Worm (Caenorhabditis elegans) whole organism, L4 larva: ENCODE data around the gene T04A8.18.

Experiments
- D1046.2 ChIP-seq: fragments of 200-800 bp; sonication (Bioruptor generic); IDR thresholded peaks from 2 replicates; pipeline ENCODE4 v1.3.6; 2022; ENCODE audit warnings: missing genetic modification characterization, missing compliant biosample characterization
- F10B5.3 ChIP-seq: sonication (generic microtip); optimal IDR thresholded peaks from 2 replicates; lab custom pipeline; 2016; ENCODE audit warnings: mild to moderate bottlenecking, missing genetic modification characterization, missing compliant biosample characterization
- F26F4.8 ChIP-seq: fragments of 200-800 bp; sonication (Bioruptor generic); conservative IDR thresholded peaks from 2 replicates; pipeline ENCODE4 v1.3.6; 2022; ENCODE audit warnings: missing genetic modification characterization, missing compliant biosample characterization
- F37D6.2 ChIP-seq: sonication (generic microtip); optimal IDR thresholded peaks from 2 replicates; lab custom pipeline; 2016; ENCODE audit warnings: mild to moderate bottlenecking, missing genetic modification characterization, missing compliant biosample characterization
- F44E2.7 ChIP-seq: fragments of 200-800 bp; sonication (Bioruptor generic); IDR thresholded peaks from 2 replicates; pipeline ENCODE4 v2.1.2; 2022; ENCODE audit warnings: missing genetic modification characterization, missing compliant biosample characterization
- Y5F2A.4 ChIP-seq: fragments of 200-800 bp; sonication (Bioruptor generic); optimal IDR thresholded peaks from 2 replicates; lab custom pipeline; 2018; ENCODE audit warnings: mild to moderate bottlenecking, missing genetic modification characterization, missing compliant biosample characterization
- ZK546.5 ChIP-seq, 2 experiments: sonication (generic microtip); optimal IDR thresholded peaks; 2 replicates each; lab custom pipeline; 2017; ENCODE audit warnings: missing biosample characterization in 2 of 2, missing genetic modification characterization in 2 of 2
- aha-1 ChIP-seq: fragments of 150-350 bp; peaks from one replicate; lab custom pipeline; 2014; ENCODE audit warnings: missing biosample characterization, missing genetic modification characterization
- aly-2 ChIP-seq: sonication (generic microtip); optimal IDR thresholded peaks from 2 replicates; lab custom pipeline; 2018; ENCODE audit warnings: missing biosample characterization, missing genetic modification characterization
- ama-1 ChIP-seq: fragments of 150-350 bp; optimal IDR thresholded peaks from 2 replicates; lab custom pipeline; 2014; ENCODE audit warnings: inconsistent platforms, mixed read lengths
- arid-1 ChIP-seq: fragments of 200-800 bp; sonication (Bioruptor generic); conservative IDR thresholded peaks from 2 replicates; pipeline ENCODE4 v1.3.6; 2022; ENCODE audit warnings: missing genetic modification reagents, missing genetic modification characterization, missing compliant biosample characterization
- ceh-44 ChIP-seq: fragments of 200-800 bp; sonication (Bioruptor generic); IDR thresholded peaks from 2 replicates; pipeline ENCODE4 v1.3.6; 2022; ENCODE audit warnings: missing genetic modification reagents, missing genetic modification characterization, missing compliant biosample characterization
- ceh-62 ChIP-seq: sonication (generic microtip); optimal IDR thresholded peaks from 2 replicates; lab custom pipeline; 2017; ENCODE audit warnings: missing biosample characterization, missing genetic modification characterization
- ctbp-1 ChIP-seq: fragments of 200-800 bp; sonication (Bioruptor generic); IDR thresholded peaks from 2 replicates; pipeline ENCODE4 v1.3.6; 2022; ENCODE audit warnings: missing genetic modification reagents, missing genetic modification characterization, missing compliant biosample characterization
- daf-19 ChIP-seq: fragments of 200-800 bp; sonication (Bioruptor generic); conservative IDR thresholded peaks from 2 replicates; pipeline ENCODE4 v1.3.6; 2022; ENCODE audit warnings: missing genetic modification characterization, missing compliant biosample characterization
- daf-8 ChIP-seq: fragments of 200-800 bp; sonication (Bioruptor generic); IDR thresholded peaks from 2 replicates; pipeline ENCODE4 v1.3.6; 2022; ENCODE audit warnings: missing genetic modification characterization, missing compliant biosample characterization
- dmd-8 ChIP-seq: fragments of 200-800 bp; sonication (Bioruptor generic); IDR thresholded peaks from 2 replicates; pipeline ENCODE4 v1.3.6; 2022; ENCODE audit warnings: missing genetic modification characterization, missing compliant biosample characterization
- fkh-10 ChIP-seq: fragments of 150-350 bp; optimal IDR thresholded peaks from 2 replicates; lab custom pipeline; 2014; ENCODE audit warnings: missing biosample characterization, missing genetic modification reagents, missing genetic modification characterization
- hif-1 ChIP-seq, 2 experiments: sonication (generic microtip); optimal IDR thresholded peaks; 2 replicates each; lab custom pipeline; 2016 to 2017; ENCODE audit warnings: missing compliant biosample characterization in 2 of 2, missing genetic modification characterization in 2 of 2, missing genetic modification reagents in 2 of 2, missing genotype in 2 of 2, mild to moderate bottlenecking in 1 of 2
- hlh-30 ChIP-seq: sonication (generic microtip); optimal IDR thresholded peaks from 2 replicates; lab custom pipeline; 2017; ENCODE audit warnings: antibody characterized with exemption, mild to moderate bottlenecking, missing genetic modification characterization, missing compliant biosample characterization; ENCODE audit not compliant: insufficient read depth
- hmg-1.1 ChIP-seq: fragments of 200-800 bp; sonication (Bioruptor generic); IDR thresholded peaks from 2 replicates; pipeline ENCODE4 v1.3.6; 2022; ENCODE audit warnings: missing genetic modification reagents, missing genetic modification characterization, missing compliant biosample characterization
- lin-1 ChIP-seq: fragments of 200-800 bp; sonication (Bioruptor generic); IDR thresholded peaks from 2 replicates; pipeline ENCODE4 v1.3.6; 2022; ENCODE audit warnings: missing genetic modification reagents, missing genetic modification characterization, missing compliant biosample characterization
- lin-38 ChIP-seq: fragments of 200-800 bp; sonication (Bioruptor generic); IDR thresholded peaks from 2 replicates; pipeline ENCODE4 v1.3.6; 2022; ENCODE audit warnings: missing genetic modification reagents, missing genetic modification characterization, missing compliant biosample characterization
- lin-39 ChIP-seq: fragments of 150-350 bp; optimal IDR thresholded peaks from 2 replicates; lab custom pipeline; 2014; ENCODE audit warnings: missing biosample characterization, missing genetic modification reagents, missing genetic modification characterization
- lir-3 ChIP-seq: sonication (generic microtip); optimal IDR thresholded peaks from 2 replicates; lab custom pipeline; 2016; ENCODE audit warnings: mild to moderate bottlenecking, missing genetic modification characterization, missing compliant biosample characterization
- lsy-2 ChIP-seq, 2 experiments: fragments of 150-350 bp in 1 of 2; sonication (generic microtip) in 1 of 2; optimal IDR thresholded peaks; 2 replicates each; lab custom pipeline; 2014 to 2017; ENCODE audit warnings: missing biosample characterization in 2 of 2, missing genetic modification characterization in 2 of 2
- madf-5 ChIP-seq, 2 experiments: fragments of 200-800 bp; sonication (Bioruptor generic); IDR thresholded peaks; 2 replicates each; pipeline ENCODE4 v1.3.6; 2022; ENCODE audit warnings: missing compliant biosample characterization in 2 of 2, missing genetic modification characterization in 2 of 2
- madf-9 ChIP-seq: fragments of 200-800 bp; sonication (Bioruptor generic); conservative IDR thresholded peaks from 2 replicates; pipeline ENCODE4 v1.3.6; 2022; ENCODE audit warnings: missing genetic modification reagents, missing genetic modification characterization, missing compliant biosample characterization
- mep-1 ChIP-seq: fragments of 150-350 bp; sonication (generic microtip); optimal IDR thresholded peaks from 3 replicates; lab custom pipeline; 2014; ENCODE audit warnings: missing biosample characterization, missing genetic modification characterization
- mes-2 ChIP-seq: sonication (generic microtip); optimal IDR thresholded peaks from 2 replicates; lab custom pipeline; 2016; ENCODE audit warnings: missing genotype, mild to moderate bottlenecking, missing genetic modification characterization, missing compliant biosample characterization; ENCODE audit not compliant: poor library complexity, severe bottlenecking
- mxl-2 ChIP-seq: fragments of 200-800 bp; sonication (Bioruptor generic); conservative IDR thresholded peaks from 2 replicates; pipeline ENCODE4 v1.3.6; 2022; ENCODE audit warnings: missing genetic modification reagents, missing genetic modification characterization, missing compliant biosample characterization
- mxl-3 ChIP-seq: fragments of 200-800 bp; sonication (Bioruptor generic); optimal IDR thresholded peaks from 2 replicates; lab custom pipeline; 2018; ENCODE audit warnings: mild to moderate bottlenecking, missing genetic modification characterization, missing compliant biosample characterization
- nhr-102 ChIP-seq: sonication (generic microtip); optimal IDR thresholded peaks from 2 replicates; lab custom pipeline; 2016; ENCODE audit warnings: mild to moderate bottlenecking, missing genetic modification characterization, moderate library complexity, missing compliant biosample characterization
- nhr-11 ChIP-seq: fragments of 150-350 bp; optimal IDR thresholded peaks from 2 replicates; lab custom pipeline; 2014; ENCODE audit warnings: missing biosample characterization, missing genetic modification characterization
- nhr-111 ChIP-seq: fragments of 200-800 bp; sonication (Bioruptor generic); optimal IDR thresholded peaks from 2 replicates; lab custom pipeline; 2018; ENCODE audit warnings: mild to moderate bottlenecking, missing genetic modification characterization, missing compliant biosample characterization
- nhr-237 ChIP-seq: sonication (generic microtip); optimal IDR thresholded peaks from 2 replicates; lab custom pipeline; 2017; ENCODE audit warnings: missing biosample characterization, missing genetic modification characterization
- nhr-25 ChIP-seq: sonication (generic microtip); optimal IDR thresholded peaks from 2 replicates; lab custom pipeline; 2017; ENCODE audit warnings: missing genetic modification characterization, mild to moderate bottlenecking, missing compliant biosample characterization, antibody characterized with exemption, moderate library complexity, borderline replicate concordance; ENCODE audit not compliant: insufficient read depth
- nhr-41 ChIP-seq: fragments of 200-800 bp; sonication (Bioruptor generic); IDR thresholded peaks from 2 replicates; pipeline ENCODE4 v1.3.6; 2022; ENCODE audit warnings: missing genetic modification reagents, missing genetic modification characterization, missing compliant biosample characterization
- nhr-48 ChIP-seq: sonication (generic microtip); optimal IDR thresholded peaks from 2 replicates; lab custom pipeline; 2016; ENCODE audit warnings: mild to moderate bottlenecking, missing genetic modification characterization, missing compliant biosample characterization
- nhr-77 ChIP-seq: fragments of 150-350 bp; optimal IDR thresholded peaks from 2 replicates; lab custom pipeline; 2014; ENCODE audit warnings: missing biosample characterization, missing genetic modification characterization
- pha-4 ChIP-seq, 2 experiments: fragments of 150-350 bp in 1 of 2; fragments of 200-800 bp in 1 of 2; sonication (Bioruptor generic) in 1 of 2; IDR thresholded peaks in 1 of 2; optimal IDR thresholded peaks in 1 of 2; 2 replicates each; pipeline versions ENCODE4 v1.3.6 to Lab custom; 2014 to 2022; ENCODE audit warnings: missing genetic modification characterization in 2 of 2, missing genetic modification reagents in 2 of 2, missing biosample characterization in 1 of 2, missing compliant biosample characterization in 1 of 2
- rbr-2 ChIP-seq: sonication (generic microtip); optimal IDR thresholded peaks from 2 replicates; lab custom pipeline; 2016; ENCODE audit warnings: missing genotype, missing genetic modification characterization, missing compliant biosample characterization
- saeg-2 ChIP-seq: fragments of 200-800 bp; sonication (Bioruptor generic); IDR thresholded peaks from 2 replicates; pipeline ENCODE4 v1.3.6; 2022; ENCODE audit warnings: missing genetic modification reagents, missing genetic modification characterization, missing compliant biosample characterization
- set-16 ChIP-seq: fragments of 200-800 bp; sonication (Bioruptor generic); IDR thresholded peaks from 2 replicates; pipeline ENCODE4 v1.3.6; 2022; ENCODE audit warnings: missing genetic modification reagents, missing genetic modification characterization, missing compliant biosample characterization
- snpc-1.2 ChIP-seq: fragments of 200-800 bp; sonication (Bioruptor generic); IDR thresholded peaks from 2 replicates; pipeline ENCODE4 v1.3.6; 2022; ENCODE audit warnings: missing genetic modification reagents, missing genetic modification characterization, missing compliant biosample characterization
- spr-3 ChIP-seq: fragments of 200-800 bp; sonication (Bioruptor generic); optimal IDR thresholded peaks from 2 replicates; lab custom pipeline; 2018; ENCODE audit warnings: mild to moderate bottlenecking, missing genetic modification characterization, missing compliant biosample characterization
- unc-39 ChIP-seq: sonication (generic microtip); optimal IDR thresholded peaks from 2 replicates; lab custom pipeline; 2017; ENCODE audit warnings: missing biosample characterization, missing genetic modification characterization
- unc-62 ChIP-seq, 3 experiments: fragments of 150-350 bp in 1 of 3; sonication (generic microtip); optimal IDR thresholded peaks in 2 of 3; peaks in 1 of 3; 1 replicate in 1 of 3; 2 replicates in 2 of 3; lab custom pipeline; 2014 to 2017; ENCODE audit warnings: missing biosample characterization in 3 of 3, missing genetic modification characterization in 3 of 3, missing genetic modification reagents in 3 of 3, missing genotype in 1 of 3
- zfp-3 ChIP-seq: fragments of 200-800 bp; sonication (Bioruptor generic); conservative IDR thresholded peaks from 2 replicates; pipeline ENCODE4 v1.3.6; 2022; ENCODE audit warnings: missing genetic modification reagents, missing genetic modification characterization, missing compliant biosample characterization
- zip-2 ChIP-seq: fragments of 150-350 bp; optimal IDR thresholded peaks from 2 replicates; lab custom pipeline; 2014; ENCODE audit warnings: missing biosample characterization, missing genetic modification characterization

The T04A8.18 gene

DNA sequence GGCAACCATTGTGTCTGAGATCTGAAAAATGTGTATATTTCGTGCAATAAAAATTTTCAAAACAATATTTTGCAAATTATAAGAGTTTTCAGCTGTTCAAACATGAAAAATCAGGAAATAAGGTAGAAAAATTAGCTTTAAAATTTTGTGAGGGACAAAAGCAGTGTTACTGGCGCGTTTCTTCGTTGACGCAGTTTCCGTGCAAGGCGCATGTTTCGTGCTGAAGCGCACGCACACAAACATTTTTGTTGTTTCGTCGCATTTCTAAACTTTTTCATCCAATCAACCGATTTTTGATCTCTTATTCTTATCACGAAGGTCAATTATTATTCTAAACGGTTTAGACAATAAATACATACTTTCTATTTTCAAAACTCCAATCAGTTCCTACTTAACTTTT lies 15.7 kb upstream of the T04A8.18 start, which contains the start of gene nifk-1 (continued):
- TF ChIP-seq ceh-44: no peak
- peak; percentile 67 for TF ChIP-seq rbr-2
- no peak for TF ChIP-seq fkh-10 (GFP tag; lab: Kevin White, UChicago)
- TF ChIP-seq mxl-2 (GFP tag; lab: Robert Waterston, UW): no peak
- TF ChIP-seq F37D6.2 (tag; lab: Kevin White, UChicago): no peak
- no peak for TF ChIP-seq spr-3 (GFP tag; lab: Kevin White, UChicago)
- TF ChIP-seq hif-1 (tag; optimal IDR thresholded peaks at IDR 0.05; lab: Kevin White, UChicago): peak; percentile 87 to 99
- peak; percentile 62 for TF ChIP-seq mxl-3 (GFP tag; lab: Kevin White, UChicago)
- no peak for TF ChIP-seq zfp-3 (GFP tag; lab: Robert Waterston, UW)
- no peak for TF ChIP-seq daf-19 (GFP tag; lab: Robert Waterston, UW)
- TF ChIP-seq Y5F2A.4 (GFP tag; lab: Kevin White, UChicago): no peak
- no peak for TF ChIP-seq saeg-2 (GFP tag; lab: Robert Waterston, UW)
- TF ChIP-seq lin-39 (tag; lab: Kevin White, UChicago): no peak
- no peak for TF ChIP-seq daf-8
- TF ChIP-seq ctbp-1: no peak
- TF ChIP-seq nhr-41 (GFP tag; lab: Robert Waterston, UW): no peak
- TF ChIP-seq zip-2 (tag; lab: Kevin White, UChicago): no peak
- TF ChIP-seq lir-3 (tag; lab: Kevin White, UChicago): no peak
- TF ChIP-seq arid-1 (GFP tag; lab: Robert Waterston, UW): no peak
- TF ChIP-seq unc-39 (tag; lab: Kevin White, UChicago): no peak
- TF ChIP-seq nhr-102 (tag; lab: Kevin White, UChicago): peak; percentile 21
- peak; percentile 70 for TF ChIP-seq aha-1 (tag; lab: Kevin White, UChicago)
- peak; percentile 77 for TF ChIP-seq lin-38 (GFP tag; lab: Robert Waterston, UW)
- no peak for TF ChIP-seq ceh-62 (tag; lab: Kevin White, UChicago)
- TF ChIP-seq nhr-77 (tag; lab: Kevin White, UChicago): peak; percentile 68
- TF ChIP-seq mes-2 (tag; lab: Kevin White, UChicago): peak; percentile 78
- peak in 1 of 2 experiments; percentile 87 for TF ChIP-seq lsy-2 (tag; optimal IDR thresholded peaks at IDR 0.05; lab: Kevin White, UChicago)
- TF ChIP-seq dmd-8: no peak
- TF ChIP-seq hmg-1.1 (GFP tag; lab: Robert Waterston, UW): peak; percentile 58
- TF ChIP-seq lin-1 (GFP tag; lab: Robert Waterston, UW): 0 out of 2 replicates have a peak, but pooled peaks have one; percentile 23
- TF ChIP-seq mep-1 (tag; lab: Kevin White, UChicago): peak; percentile 83
- TF ChIP-seq snpc-1.2 (GFP tag; lab: Robert Waterston, UW): no peak
- no peak for TF ChIP-seq aly-2 (tag; lab: Kevin White, UChicago)
- TF ChIP-seq madf-9 (GFP tag; lab: Robert Waterston, UW): no peak
- TF ChIP-seq ama-1: no peak
- no peak for TF ChIP-seq D1046.2 (GFP tag; lab: Robert Waterston, UW)
- no peak for TF ChIP-seq F10B5.3 (tag; lab: Kevin White, UChicago)
- peak; percentile 33 for TF ChIP-seq nhr-48
- TF ChIP-seq ZK546.5 (tag; optimal IDR thresholded peaks at IDR 0.05; lab: Kevin White, UChicago): no peak
- no peak for TF ChIP-seq unc-62 (GFP tag; optimal IDR thresholded peaks at IDR 0.05 in 1 of 2; lab: Kevin White, UChicago)
- no peak for TF ChIP-seq unc-62 (tag; optimal IDR thresholded peaks at IDR 0.05; lab: Kevin White, UChicago)
- TF ChIP-seq hlh-30 (tag; lab: Kevin White, UChicago): peak; percentile 63
- no peak for TF ChIP-seq pha-4 (GFP tag; IDR thresholded peaks at IDR 0.05; lab: Robert Waterston, UW)
- peak; percentile 74 for TF ChIP-seq pha-4 (tag; optimal IDR thresholded peaks at IDR 0.05; lab: Kevin White, UChicago)
- TF ChIP-seq nhr-111 (GFP tag; lab: Kevin White, UChicago): no peak
- TF ChIP-seq madf-5 (GFP tag; IDR thresholded peaks at IDR 0.05; lab: Robert Waterston, UW): no peak
- no peak for TF ChIP-seq F44E2.7 (GFP tag; lab: Robert Waterston, UW)
- TF ChIP-seq nhr-25 (tag; lab: Kevin White, UChicago): no peak
- TF ChIP-seq nhr-11 (tag; lab: Kevin White, UChicago): peak; percentile 22
- TF ChIP-seq set-16 (GFP tag; lab: Robert Waterston, UW): no peak
- TF ChIP-seq F26F4.8: no peak
- TF ChIP-seq nhr-237: no peak
